Worm (Caenorhabditis elegans) whole organism, young adult: ENCODE results near the gene C03C10.5.

ENCODE experiments used
- B0336.3 ChIP-seq: fragments of 200-800 bp; sonication (Bioruptor generic); IDR thresholded peaks from 2 replicates; pipeline ENCODE4 v1.3.6; 2022; ENCODE audit warnings: missing genetic modification characterization, missing compliant biosample characterization
- K12H6.12 ChIP-seq: fragments of 200-800 bp; sonication (Bioruptor generic); optimal IDR thresholded peaks from 2 replicates; lab custom pipeline; 2018; ENCODE audit warnings: mild to moderate bottlenecking, missing genetic modification characterization, missing compliant biosample characterization
- Y53F4B.3 ChIP-seq: fragments of 200-800 bp; sonication (Bioruptor generic); IDR thresholded peaks from 2 replicates; pipeline ENCODE4 v1.3.6; 2022; ENCODE audit warnings: missing genetic modification reagents, missing genetic modification characterization, missing compliant biosample characterization
- ZK185.1 ChIP-seq: sonication (generic microtip); optimal IDR thresholded peaks from 2 replicates; lab custom pipeline; 2016; ENCODE audit warnings: mild to moderate bottlenecking, missing genetic modification characterization, missing compliant biosample characterization; ENCODE audit not compliant: poor library complexity, severe bottlenecking
- ama-1 ChIP-seq, 3 experiments: fragments of 150-350 bp in 1 of 3; sonication (generic microtip) in 2 of 3; optimal IDR thresholded peaks; 2 replicates each; lab custom pipeline; 2014 to 2018; ENCODE audit warnings: missing biosample characterization in 2 of 3, missing genetic modification characterization in 2 of 3, missing genetic modification reagents in 2 of 3
- aptf-2 ChIP-seq: fragments of 200-800 bp; sonication (Bioruptor generic); conservative IDR thresholded peaks from 2 replicates; pipeline ENCODE4 v1.3.6; 2022; ENCODE audit warnings: missing genetic modification reagents, missing genetic modification characterization, missing compliant biosample characterization
- attf-5 ChIP-seq: fragments of 200-800 bp; sonication (Bioruptor generic); optimal IDR thresholded peaks from 2 replicates; lab custom pipeline; 2018; ENCODE audit warnings: mild to moderate bottlenecking, missing genetic modification characterization, missing compliant biosample characterization
- cebp-1 ChIP-seq, 2 experiments: fragments of 200-800 bp in 1 of 2; sonication (Bioruptor generic) in 1 of 2; sonication (generic microtip) in 1 of 2; IDR thresholded peaks in 1 of 2; optimal IDR thresholded peaks in 1 of 2; 2 replicates each; pipeline versions ENCODE4 v1.3.6 to Lab custom; 2017 to 2022; ENCODE audit warnings: missing compliant biosample characterization in 2 of 2, missing genetic modification characterization in 2 of 2, mild to moderate bottlenecking in 1 of 2, missing genetic modification reagents in 1 of 2, moderate library complexity in 1 of 2
- cebp-2 ChIP-seq: fragments of 200-800 bp; sonication (Bioruptor generic); IDR thresholded peaks from 2 replicates; pipeline ENCODE4 v1.3.6; 2022; ENCODE audit warnings: missing genetic modification characterization, missing compliant biosample characterization
- ceh-27 ChIP-seq: fragments of 200-800 bp; sonication (Bioruptor generic); optimal IDR thresholded peaks from 2 replicates; lab custom pipeline; 2018; ENCODE audit warnings: mild to moderate bottlenecking, missing genetic modification characterization, moderate library complexity, missing compliant biosample characterization
- die-1 ChIP-seq: sonication (generic microtip); optimal IDR thresholded peaks from 2 replicates; lab custom pipeline; 2016; ENCODE audit warnings: missing genotype, mild to moderate bottlenecking, missing genetic modification characterization, missing compliant biosample characterization
- dox-1 ChIP-seq: fragments of 200-800 bp; sonication (Bioruptor generic); IDR thresholded peaks from 2 replicates; pipeline ENCODE4 v1.3.6; 2022; ENCODE audit warnings: missing genetic modification reagents, missing genetic modification characterization, missing compliant biosample characterization
- dpl-1 ChIP-seq: fragments of 150-350 bp; optimal IDR thresholded peaks from 2 replicates; lab custom pipeline; 2014; ENCODE audit warnings: missing biosample characterization, missing genetic modification reagents, missing genetic modification characterization
- efl-1 ChIP-seq: fragments of 150-350 bp; optimal IDR thresholded peaks from 2 replicates; lab custom pipeline; 2014; ENCODE audit warnings: missing biosample characterization, missing genetic modification reagents, missing genetic modification characterization
- egrh-3 ChIP-seq: fragments of 200-800 bp; sonication (Bioruptor generic); IDR thresholded peaks from 2 replicates; pipeline ENCODE4 v1.3.6; 2022; ENCODE audit warnings: missing genetic modification reagents, missing genetic modification characterization, missing compliant biosample characterization
- ekl-4 ChIP-seq: fragments of 200-800 bp; sonication (Bioruptor generic); IDR thresholded peaks from 2 replicates; pipeline ENCODE4 v1.3.6; 2022; ENCODE audit warnings: missing genetic modification reagents, missing genetic modification characterization, missing compliant biosample characterization
- fkh-3 ChIP-seq: sonication (generic microtip); optimal IDR thresholded peaks from 2 replicates; lab custom pipeline; 2016; ENCODE audit warnings: mild to moderate bottlenecking, missing genetic modification characterization, missing compliant biosample characterization
- hlh-26 ChIP-seq: fragments of 200-800 bp; sonication (Bioruptor generic); conservative IDR thresholded peaks from 2 replicates; pipeline ENCODE4 v1.3.6; 2022; ENCODE audit warnings: missing genetic modification reagents, missing genetic modification characterization, missing compliant biosample characterization
- hmg-1.2 ChIP-seq: fragments of 200-800 bp; sonication (Bioruptor generic); IDR thresholded peaks from 2 replicates; pipeline ENCODE4 v1.3.6; 2022; ENCODE audit warnings: missing genetic modification reagents, missing genetic modification characterization, missing compliant biosample characterization
- lin-35 ChIP-seq, 3 experiments: fragments of 150-350 bp in 2 of 3; sonication (generic microtip) in 1 of 3; optimal IDR thresholded peaks; 2 replicates each; lab custom pipeline; 2014 to 2018; ENCODE audit warnings: missing biosample characterization in 3 of 3, missing genetic modification characterization in 3 of 3, missing genetic modification reagents in 3 of 3
- lin-40 ChIP-seq: sonication (generic microtip); optimal IDR thresholded peaks from 2 replicates; lab custom pipeline; 2016; ENCODE audit warnings: missing genetic modification characterization, mild to moderate bottlenecking, missing compliant biosample characterization, missing genotype, missing genetic modification reagents
- lin-54 ChIP-seq: fragments of 200-800 bp; sonication (Bioruptor generic); optimal IDR thresholded peaks from 2 replicates; lab custom pipeline; 2018; ENCODE audit warnings: mild to moderate bottlenecking, missing genetic modification characterization, missing compliant biosample characterization
- madf-3 ChIP-seq: fragments of 200-800 bp; sonication (Bioruptor generic); IDR thresholded peaks from 2 replicates; pipeline ENCODE4 v1.3.6; 2022; ENCODE audit warnings: missing genetic modification reagents, missing genetic modification characterization, missing compliant biosample characterization
- mcd-1 ChIP-seq: fragments of 200-800 bp; sonication (Bioruptor generic); IDR thresholded peaks from 2 replicates; pipeline ENCODE4 v1.3.6; 2022; ENCODE audit warnings: missing genetic modification reagents, missing genetic modification characterization, missing compliant biosample characterization
- nfya-1 ChIP-seq: sonication (generic microtip); optimal IDR thresholded peaks from 2 replicates; lab custom pipeline; 2017; ENCODE audit warnings: antibody characterized with exemption, missing compliant biosample characterization, missing genetic modification characterization, borderline replicate concordance; ENCODE audit not compliant: insufficient read depth
- nfyb-1 ChIP-seq: fragments of 200-800 bp; sonication (Bioruptor generic); IDR thresholded peaks from 2 replicates; pipeline ENCODE4 v1.3.6; 2022; ENCODE audit warnings: missing genetic modification reagents, missing genetic modification characterization, missing compliant biosample characterization
- nhr-179 ChIP-seq: sonication (generic microtip); optimal IDR thresholded peaks from 2 replicates; lab custom pipeline; 2016; ENCODE audit warnings: mild to moderate bottlenecking, missing genetic modification characterization, missing compliant biosample characterization
- nhr-80 ChIP-seq: sonication (generic microtip); optimal IDR thresholded peaks from 2 replicates; lab custom pipeline; 2016; ENCODE audit warnings: missing genetic modification characterization, missing compliant biosample characterization
- rcor-1 ChIP-seq: fragments of 200-800 bp; sonication (Bioruptor generic); IDR thresholded peaks from 2 replicates; pipeline ENCODE4 v1.3.6; 2022; ENCODE audit warnings: missing genetic modification reagents, missing genetic modification characterization, missing compliant biosample characterization
- snpc-4 ChIP-seq, 5 experiments: fragments of 150-350 bp in 1 of 5; sonication (generic microtip) in 4 of 5; optimal IDR thresholded peaks; 2 replicates each; lab custom pipeline; 2014 to 2018; ENCODE audit warnings: missing genetic modification characterization in 5 of 5, missing biosample characterization in 3 of 5, antibody characterized with exemption in 2 of 5, mild to moderate bottlenecking in 2 of 5, missing compliant biosample characterization in 2 of 5, missing genotype in 2 of 5, moderate library complexity in 2 of 5, missing genetic modification reagents in 1 of 5
- somi-1 ChIP-seq: fragments of 200-800 bp; sonication (Bioruptor generic); optimal IDR thresholded peaks from 2 replicates; lab custom pipeline; 2018; ENCODE audit warnings: mild to moderate bottlenecking, missing genetic modification characterization, missing compliant biosample characterization
- tlf-1 ChIP-seq: fragments of 200-800 bp; sonication (Bioruptor generic); optimal IDR thresholded peaks from 2 replicates; lab custom pipeline; 2018; ENCODE audit warnings: mild to moderate bottlenecking, missing genetic modification characterization, missing compliant biosample characterization
- unc-62 ChIP-seq: fragments of 150-350 bp; optimal IDR thresholded peaks from 2 replicates; lab custom pipeline; 2014; ENCODE audit warnings: missing biosample characterization, missing genetic modification reagents, missing genetic modification characterization
- zfh-2 ChIP-seq: fragments of 200-800 bp; sonication (Bioruptor generic); conservative IDR thresholded peaks from 2 replicates; pipeline ENCODE4 v1.3.6; 2022; ENCODE audit warnings: missing genetic modification reagents, missing genetic modification characterization, missing compliant biosample characterization
- ztf-26 ChIP-seq: sonication (generic microtip); optimal IDR thresholded peaks from 2 replicates; lab custom pipeline; 2017; ENCODE audit warnings: missing genetic modification characterization, missing compliant biosample characterization

Gene C03C10.5

ce11 chrIII:4088338-4088918 is 3.5 kb downstream of the C03C10.5 start:
- TF ChIP-seq cebp-1 (GFP tag; IDR thresholded peaks at IDR 0.05; lab: Robert Waterston, UW) (no peak), cebp-1 (tag; optimal IDR thresholded peaks at IDR 0.05; lab: Kevin White, UChicago) (peak; percentile 12), nhr-80 (peak; percentile 55), egrh-3 (no peak)
- TF ChIP-seq, all 124 proteins: peak for 2

DNA sequence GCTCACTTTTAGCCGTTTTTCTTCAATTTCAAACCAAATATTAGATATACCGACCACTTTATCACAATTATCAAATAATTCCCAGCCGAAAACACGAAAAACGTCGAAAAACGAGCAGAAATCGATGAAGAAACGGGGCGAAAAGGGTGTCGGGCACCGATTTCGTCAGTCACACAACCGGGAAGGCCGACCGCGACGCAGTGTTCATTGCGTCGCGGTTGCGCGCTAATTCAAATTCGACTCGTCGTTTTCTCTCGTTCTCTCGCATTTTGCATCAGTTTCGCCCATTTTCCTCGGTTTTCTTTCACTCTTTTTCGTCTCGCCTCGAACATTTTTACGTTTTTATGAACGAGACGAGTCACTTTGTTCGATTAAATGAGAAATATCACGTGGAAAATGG is 4.4 kb downstream of the C03C10.5 start:
- TF ChIP-seq fkh-3 = no peak
- 0 out of 2 replicates have a peak, but pooled peaks have one; percentile 56 for TF ChIP-seq nfyb-1
- no peak for TF ChIP-seq die-1 (tag; lab: Kevin White, UChicago)
- peak in 1 of 3 experiments; percentile 62 for TF ChIP-seq lin-35 (GFP tag; optimal IDR thresholded peaks at IDR 0.05; lab: Kevin White, UChicago)
- TF ChIP-seq cebp-1 (GFP tag; IDR thresholded peaks at IDR 0.05; lab: Robert Waterston, UW) = peak; percentile 86
- TF ChIP-seq cebp-1 (tag; optimal IDR thresholded peaks at IDR 0.05; lab: Kevin White, UChicago) = peak; percentile 92
- TF ChIP-seq ceh-27 (GFP tag; lab: Kevin White, UChicago) = peak; percentile 33
- TF ChIP-seq aptf-2 (GFP tag; lab: Robert Waterston, UW) = no peak
- 0 out of 2 replicates have a peak, but pooled peaks have one; percentile 39 for TF ChIP-seq rcor-1 (GFP tag; lab: Robert Waterston, UW)
- no peak for TF ChIP-seq cebp-2
- TF ChIP-seq madf-3 = peak; percentile 98
- TF ChIP-seq K12H6.12 (tag; lab: Kevin White, UChicago) = peak; percentile 73
- no peak for TF ChIP-seq unc-62 (GFP tag; lab: Kevin White, UChicago)
- no peak for TF ChIP-seq Y53F4B.3 (GFP tag; lab: Robert Waterston, UW)
- TF ChIP-seq tlf-1 = no peak
- peak; percentile 75 for TF ChIP-seq dpl-1 (GFP tag; lab: Kevin White, UChicago)
- peak; percentile 87 for TF ChIP-seq lin-54 (GFP tag; lab: Kevin White, UChicago)
- TF ChIP-seq dox-1 (GFP tag; lab: Robert Waterston, UW) = peak; percentile 64; the same call in 1 of the 2 replicates
- TF ChIP-seq nhr-179 (tag; lab: Kevin White, UChicago) = no peak
- TF ChIP-seq hmg-1.2 (GFP tag; lab: Robert Waterston, UW) = peak; percentile 56
- TF ChIP-seq hlh-26 = no peak
- TF ChIP-seq somi-1 (GFP tag; lab: Kevin White, UChicago) = peak; percentile 61
- peak; percentile 20 for TF ChIP-seq ZK185.1
- peak; percentile 91 for TF ChIP-seq zfh-2 (GFP tag; lab: Robert Waterston, UW)
- TF ChIP-seq B0336.3 = peak; percentile 43; the same call in 1 of the 2 replicates
- peak; percentile 29 for TF ChIP-seq nhr-80
- TF ChIP-seq nfya-1 = no peak
- peak; percentile 94 for TF ChIP-seq attf-5 (GFP tag; lab: Kevin White, UChicago)
- TF ChIP-seq ama-1 (optimal IDR thresholded peaks at IDR 0.05; lab: Kevin White, UChicago) = peak; percentile 63
- no peak for TF ChIP-seq ama-1 (GFP tag; optimal IDR thresholded peaks at IDR 0.05; lab: Kevin White, UChicago)
- TF ChIP-seq mcd-1 (GFP tag; lab: Robert Waterston, UW) = peak; percentile 59
- TF ChIP-seq ztf-26 (tag; lab: Kevin White, UChicago) = peak; percentile 41
- TF ChIP-seq lin-40 (tag; lab: Kevin White, UChicago) = peak; percentile 23
- TF ChIP-seq efl-1 (GFP tag; lab: Kevin White, UChicago) = peak; percentile 59
- no peak for TF ChIP-seq snpc-4 (GFP tag; optimal IDR thresholded peaks at IDR 0.05; lab: Kevin White, UChicago)
- TF ChIP-seq snpc-4 (tag; optimal IDR thresholded peaks at IDR 0.05; lab: Kevin White, UChicago) = peak in 3 of 4 experiments; percentile 15 to 42 (median 23)
- TF ChIP-seq ekl-4 = peak; percentile 60; the same call in 1 of the 2 replicates
